Fruit fly (Drosophila melanogaster): ENCODE measurements around the gene CG42613.

Gene CG42613

DNA sequence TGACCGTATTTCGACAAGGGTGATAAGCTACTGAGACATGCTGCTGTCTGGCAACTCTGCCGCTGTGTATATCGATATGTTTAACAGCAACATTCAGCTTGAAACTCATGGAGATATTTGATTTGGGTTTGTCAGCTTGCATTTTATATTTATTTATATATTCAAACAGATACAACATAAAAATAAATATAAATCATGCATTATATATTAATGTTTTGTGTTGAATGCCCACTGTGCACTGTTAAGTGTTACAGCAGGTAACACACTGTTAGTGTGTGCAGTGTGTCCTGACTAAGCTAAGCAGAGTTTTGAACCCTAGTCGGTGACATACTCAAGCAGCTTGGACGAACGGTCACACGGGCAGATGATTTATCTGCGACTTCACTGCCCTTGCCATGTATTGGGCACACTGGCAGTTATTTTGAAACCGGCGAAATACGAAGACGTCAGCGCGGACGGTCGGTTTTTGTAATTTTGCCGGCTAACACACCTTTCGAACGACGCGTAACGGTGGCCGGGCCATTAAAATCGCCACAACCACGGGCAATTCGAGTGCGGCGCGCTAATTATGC lies 54.7 kb downstream of the CG42613 start, which contains the start of the genes snRNP-U1-C and gukh (continued):
- peak; percentile 31 for TF ChIP-seq Vsx1 (GFP tag; optimal IDR thresholded peaks at IDR 0.05)
- peak; percentile 25 for TF ChIP-seq HHEX (GFP tag; optimal IDR thresholded peaks at IDR 0.05)
- TF ChIP-seq run (tag; optimal IDR thresholded peaks at IDR 0.05) = peak; percentile 55
- peak; percentile 5 for TF ChIP-seq Hey (tag; optimal IDR thresholded peaks at IDR 0.05)
- peak; percentile 60 for TF ChIP-seq CG5245 (GFP tag; optimal IDR thresholded peaks at IDR 0.05)
- peak; percentile 88 for TF ChIP-seq lab (GFP tag; optimal IDR thresholded peaks at IDR 0.05)
- peak; percentile 81 for TF ChIP-seq ap (GFP tag; IDR thresholded peaks at IDR 0.05)
- TF ChIP-seq ATbp (GFP tag; optimal IDR thresholded peaks at IDR 0.05) = peak; percentile 39
- peak in 1 of 2 experiments; percentile 71 for TF ChIP-seq insv (GFP tag; optimal IDR thresholded peaks at IDR 0.05)
- TF ChIP-seq usp (GFP tag; optimal IDR thresholded peaks at IDR 0.05) = no peak
- TF ChIP-seq Dbx (GFP tag; IDR thresholded peaks at IDR 0.05) = peak; percentile 89
- TF ChIP-seq CHES-1-like (GFP tag; optimal IDR thresholded peaks at IDR 0.05) = peak; percentile 49
- peak; percentile 54 for TF ChIP-seq CG17612 (GFP tag; IDR thresholded peaks at IDR 0.05)
- peak; percentile 73 for TF ChIP-seq CG15601 (tag; optimal IDR thresholded peaks at IDR 0.05)
- peak; percentile 87 for TF ChIP-seq Ada2b (GFP tag; IDR thresholded peaks at IDR 0.05)
- peak; percentile 50; the same call in 2 of the 3 replicates for TF ChIP-seq CG7357 (GFP tag; IDR thresholded peaks at IDR 0.05)
- peak; percentile 25; the same call in 1 of the 2 replicates for TF ChIP-seq CG10321 (GFP tag; IDR thresholded peaks at IDR 0.05)
- peak; percentile 31 for TF ChIP-seq mam (GFP tag; optimal IDR thresholded peaks at IDR 0.05)
- TF ChIP-seq CkIIα-i1 (GFP tag; IDR thresholded peaks at IDR 0.05) = no peak
- peak; percentile 75 for TF ChIP-seq CG31224 (GFP tag; IDR thresholded peaks at IDR 0.05)
- peak; percentile 9 for TF ChIP-seq slou (GFP tag; optimal IDR thresholded peaks at IDR 0.05)
- peak; percentile 84 for TF ChIP-seq CG11456 (GFP tag; IDR thresholded peaks at IDR 0.05)
- TF ChIP-seq Sry-β (GFP tag; optimal IDR thresholded peaks at IDR 0.05) = peak; percentile 27
- TF ChIP-seq chm (GFP tag; IDR thresholded peaks at IDR 0.05) = peak; percentile 86
- no peak for TF ChIP-seq sc (optimal IDR thresholded peaks at IDR 0.05)
- peak; percentile 46 for TF ChIP-seq sc (GFP tag; optimal IDR thresholded peaks at IDR 0.05)
- peak; percentile 48 for TF ChIP-seq vfl (GFP tag; optimal IDR thresholded peaks at IDR 0.05)
- TF ChIP-seq B-H2 (GFP tag; optimal IDR thresholded peaks at IDR 0.05) = peak; percentile 87
- peak; percentile 60; the same call in 1 of the 2 replicates for TF ChIP-seq CG32772 (GFP tag; IDR thresholded peaks at IDR 0.05)
- TF ChIP-seq pho (GFP tag; optimal IDR thresholded peaks at IDR 0.05) = peak; percentile 32
- TF ChIP-seq CG15514 (GFP tag; optimal IDR thresholded peaks at IDR 0.05) = peak; percentile 79
- no peak for TF ChIP-seq CG3163 (GFP tag; optimal IDR thresholded peaks at IDR 0.05)
- peak; percentile 84 for TF ChIP-seq dysf (GFP tag; IDR thresholded peaks at IDR 0.05)
- TF ChIP-seq CG2120 (GFP tag; optimal IDR thresholded peaks at IDR 0.05) = peak; percentile 84
- TF ChIP-seq scrt (GFP tag; optimal IDR thresholded peaks at IDR 0.05) = peak; percentile 53
- peak; percentile 63; the same call in 1 of the 3 replicates for TF ChIP-seq CG3726 (GFP tag; IDR thresholded peaks at IDR 0.05)
- no peak; the same call in 1 of the 3 replicates for TF ChIP-seq sr (GFP tag; IDR thresholded peaks at IDR 0.05)
- TF ChIP-seq eyg (GFP tag; optimal IDR thresholded peaks at IDR 0.05) = no peak
- TF ChIP-seq z (GFP tag; IDR thresholded peaks at IDR 0.05) = no peak; the same call in 2 of the 3 replicates
- TF ChIP-seq CG34422 (GFP tag; IDR thresholded peaks at IDR 0.05) = peak; percentile 95
- peak; percentile 41 for TF ChIP-seq D19B (GFP tag; optimal IDR thresholded peaks at IDR 0.05)
- TF ChIP-seq CG11696 (GFP tag; IDR thresholded peaks at IDR 0.05) = peak; percentile 44; the same call in 1 of the 2 replicates
- peak; percentile 85 for TF ChIP-seq wdn (GFP tag; IDR thresholded peaks at IDR 0.05)
- TF ChIP-seq HLH3B (GFP tag; IDR thresholded peaks at IDR 0.05) = peak; percentile 83
- TF ChIP-seq Nf-YC (tag; optimal IDR thresholded peaks at IDR 0.05) = peak; percentile 74
- TF ChIP-seq CG3995 (GFP tag; optimal IDR thresholded peaks at IDR 0.05) = peak; percentile 25
- TF ChIP-seq CG14014 (GFP tag; IDR thresholded peaks at IDR 0.05) = peak; percentile 92
- TF ChIP-seq bowl (GFP tag; IDR thresholded peaks at IDR 0.05) = peak; percentile 49; the same call in 1 of the 2 replicates
- peak; percentile 75; the same call in 2 of the 3 replicates for TF ChIP-seq otp (GFP tag; IDR thresholded peaks at IDR 0.05)
- peak; percentile 40 for TF ChIP-seq CG8765 (GFP tag; IDR thresholded peaks at IDR 0.05)
- peak; percentile 80 for TF ChIP-seq Fer1 (GFP tag; optimal IDR thresholded peaks at IDR 0.05)
